Worm (Caenorhabditis elegans) whole organism, L4 larva: Measurements from ENCODE around the gene ttr-18.

Experiments
- D1046.2 ChIP-seq: fragments of 200-800 bp; sonication (Bioruptor generic); IDR thresholded peaks from 2 replicates; pipeline ENCODE4 v1.3.6; 2022; ENCODE audit warnings: missing genetic modification characterization, missing compliant biosample characterization
- F10B5.3 ChIP-seq: sonication (generic microtip); optimal IDR thresholded peaks from 2 replicates; lab custom pipeline; 2016; ENCODE audit warnings: mild to moderate bottlenecking, missing genetic modification characterization, missing compliant biosample characterization
- F26F4.8 ChIP-seq: fragments of 200-800 bp; sonication (Bioruptor generic); conservative IDR thresholded peaks from 2 replicates; pipeline ENCODE4 v1.3.6; 2022; ENCODE audit warnings: missing genetic modification characterization, missing compliant biosample characterization
- F44E2.7 ChIP-seq: fragments of 200-800 bp; sonication (Bioruptor generic); IDR thresholded peaks from 2 replicates; pipeline ENCODE4 v2.1.2; 2022; ENCODE audit warnings: missing genetic modification characterization, missing compliant biosample characterization
- T20F7.1 ChIP-seq: fragments of 200-800 bp; sonication (Bioruptor generic); optimal IDR thresholded peaks from 2 replicates; lab custom pipeline; 2018; ENCODE audit warnings: mild to moderate bottlenecking, missing genetic modification characterization, missing compliant biosample characterization
- Y48G9A.11 ChIP-seq: fragments of 200-800 bp; sonication (Bioruptor generic); IDR thresholded peaks from 2 replicates; pipeline ENCODE4 v1.3.6; 2022; ENCODE audit warnings: missing genetic modification reagents, missing genetic modification characterization, missing compliant biosample characterization
- Y75B8A.6 ChIP-seq: fragments of 200-800 bp; sonication (Bioruptor generic); IDR thresholded peaks from 2 replicates; pipeline ENCODE4 v1.3.6; 2022; ENCODE audit warnings: missing genetic modification reagents, missing genetic modification characterization, missing compliant biosample characterization
- ZK546.5 ChIP-seq, 2 experiments: sonication (generic microtip); optimal IDR thresholded peaks; 2 replicates each; lab custom pipeline; 2017; ENCODE audit warnings: missing biosample characterization in 2 of 2, missing genetic modification characterization in 2 of 2
- aha-1 ChIP-seq: fragments of 150-350 bp; peaks from one replicate; lab custom pipeline; 2014; ENCODE audit warnings: missing biosample characterization, missing genetic modification characterization
- aly-2 ChIP-seq: sonication (generic microtip); optimal IDR thresholded peaks from 2 replicates; lab custom pipeline; 2018; ENCODE audit warnings: missing biosample characterization, missing genetic modification characterization
- ama-1 ChIP-seq: fragments of 150-350 bp; optimal IDR thresholded peaks from 2 replicates; lab custom pipeline; 2014; ENCODE audit warnings: inconsistent platforms, mixed read lengths
- ceh-20 ChIP-seq: fragments of 200-800 bp; sonication (Bioruptor generic); IDR thresholded peaks from 2 replicates; pipeline ENCODE4 v1.3.6; 2022; ENCODE audit warnings: missing genetic modification reagents, missing genetic modification characterization, missing compliant biosample characterization
- ceh-28 ChIP-seq: fragments of 150-350 bp; optimal IDR thresholded peaks from 2 replicates; lab custom pipeline; 2014; ENCODE audit warnings: missing biosample characterization, missing genetic modification reagents, missing genetic modification characterization
- ceh-32 ChIP-seq: sonication (generic microtip); optimal IDR thresholded peaks from 2 replicates; lab custom pipeline; 2016; ENCODE audit warnings: mild to moderate bottlenecking, missing genetic modification characterization, missing compliant biosample characterization; ENCODE audit not compliant: poor library complexity
- ceh-44 ChIP-seq: fragments of 200-800 bp; sonication (Bioruptor generic); IDR thresholded peaks from 2 replicates; pipeline ENCODE4 v1.3.6; 2022; ENCODE audit warnings: missing genetic modification reagents, missing genetic modification characterization, missing compliant biosample characterization
- dmd-6 ChIP-seq: fragments of 200-800 bp; sonication (Bioruptor generic); IDR thresholded peaks from 2 replicates; pipeline ENCODE4 v1.3.6; 2022; ENCODE audit warnings: missing genetic modification reagents, missing genetic modification characterization, missing compliant biosample characterization
- dmd-8 ChIP-seq: fragments of 200-800 bp; sonication (Bioruptor generic); IDR thresholded peaks from 2 replicates; pipeline ENCODE4 v1.3.6; 2022; ENCODE audit warnings: missing genetic modification characterization, missing compliant biosample characterization
- dpl-1 ChIP-seq: fragments of 150-350 bp; optimal IDR thresholded peaks from 2 replicates; lab custom pipeline; 2014; ENCODE audit warnings: missing biosample characterization, missing genetic modification reagents, missing genetic modification characterization
- egl-43 ChIP-seq: fragments of 200-800 bp; sonication (Bioruptor generic); IDR thresholded peaks from 2 replicates; pipeline ENCODE4 v1.3.6; 2022; ENCODE audit warnings: missing genetic modification reagents, missing genetic modification characterization, missing compliant biosample characterization
- fos-1 ChIP-seq: fragments of 150-350 bp; optimal IDR thresholded peaks from 2 replicates; lab custom pipeline; 2014; ENCODE audit warnings: missing biosample characterization, missing genetic modification characterization
- gei-8 ChIP-seq: fragments of 200-800 bp; sonication (Bioruptor generic); optimal IDR thresholded peaks from 2 replicates; lab custom pipeline; 2018; ENCODE audit warnings: mild to moderate bottlenecking, missing genetic modification characterization, missing compliant biosample characterization
- hlh-30 ChIP-seq: sonication (generic microtip); optimal IDR thresholded peaks from 2 replicates; lab custom pipeline; 2017; ENCODE audit warnings: antibody characterized with exemption, mild to moderate bottlenecking, missing genetic modification characterization, missing compliant biosample characterization; ENCODE audit not compliant: insufficient read depth
- jun-1 ChIP-seq: fragments of 150-350 bp; optimal IDR thresholded peaks from 2 replicates; lab custom pipeline; 2014; ENCODE audit warnings: missing biosample characterization, missing genetic modification reagents, missing genetic modification characterization
- lin-1 ChIP-seq: fragments of 200-800 bp; sonication (Bioruptor generic); IDR thresholded peaks from 2 replicates; pipeline ENCODE4 v1.3.6; 2022; ENCODE audit warnings: missing genetic modification reagents, missing genetic modification characterization, missing compliant biosample characterization
- lin-13 ChIP-seq: fragments of 150-350 bp; optimal IDR thresholded peaks from 2 replicates; lab custom pipeline; 2014; ENCODE audit warnings: missing biosample characterization, missing genetic modification reagents, missing genetic modification characterization
- lin-15B ChIP-seq: fragments of 150-350 bp; sonication (generic microtip); optimal IDR thresholded peaks from 3 replicates; lab custom pipeline; 2014; ENCODE audit warnings: missing biosample characterization, missing genetic modification characterization
- lsy-2 ChIP-seq, 2 experiments: fragments of 150-350 bp in 1 of 2; sonication (generic microtip) in 1 of 2; optimal IDR thresholded peaks; 2 replicates each; lab custom pipeline; 2014 to 2017; ENCODE audit warnings: missing biosample characterization in 2 of 2, missing genetic modification characterization in 2 of 2
- mdl-1 ChIP-seq, 2 experiments: fragments of 150-350 bp in 1 of 2; sonication (generic microtip) in 1 of 2; optimal IDR thresholded peaks; 2 replicates each; lab custom pipeline; 2014 to 2017; ENCODE audit warnings: missing biosample characterization in 2 of 2, missing genetic modification characterization in 2 of 2
- mdt-29 ChIP-seq: fragments of 200-800 bp; sonication (Bioruptor generic); IDR thresholded peaks from 2 replicates; pipeline ENCODE4 v1.3.6; 2022; ENCODE audit warnings: missing genetic modification reagents, missing genetic modification characterization, missing compliant biosample characterization
- mep-1 ChIP-seq: fragments of 150-350 bp; sonication (generic microtip); optimal IDR thresholded peaks from 3 replicates; lab custom pipeline; 2014; ENCODE audit warnings: missing biosample characterization, missing genetic modification characterization
- mxl-3 ChIP-seq: fragments of 200-800 bp; sonication (Bioruptor generic); optimal IDR thresholded peaks from 2 replicates; lab custom pipeline; 2018; ENCODE audit warnings: mild to moderate bottlenecking, missing genetic modification characterization, missing compliant biosample characterization
- nhr-25 ChIP-seq: sonication (generic microtip); optimal IDR thresholded peaks from 2 replicates; lab custom pipeline; 2017; ENCODE audit warnings: missing genetic modification characterization, mild to moderate bottlenecking, missing compliant biosample characterization, antibody characterized with exemption, moderate library complexity, borderline replicate concordance; ENCODE audit not compliant: insufficient read depth
- nhr-28 ChIP-seq: fragments of 150-350 bp; optimal IDR thresholded peaks from 2 replicates; lab custom pipeline; 2014; ENCODE audit warnings: missing biosample characterization, missing genetic modification characterization
- nhr-42 ChIP-seq: fragments of 200-800 bp; sonication (Bioruptor generic); IDR thresholded peaks from 2 replicates; pipeline ENCODE4 v1.3.6; 2022; ENCODE audit warnings: missing genetic modification characterization, missing compliant biosample characterization
- nhr-48 ChIP-seq: sonication (generic microtip); optimal IDR thresholded peaks from 2 replicates; lab custom pipeline; 2016; ENCODE audit warnings: mild to moderate bottlenecking, missing genetic modification characterization, missing compliant biosample characterization
- nhr-6 ChIP-seq: fragments of 150-350 bp; optimal IDR thresholded peaks from 2 replicates; lab custom pipeline; 2014; ENCODE audit warnings: missing biosample characterization, missing genetic modification characterization
- nhr-76 ChIP-seq: fragments of 150-350 bp; optimal IDR thresholded peaks from 2 replicates; lab custom pipeline; 2014; ENCODE audit warnings: missing biosample characterization, missing genetic modification characterization
- pqm-1 ChIP-seq: sonication (generic microtip); optimal IDR thresholded peaks from 2 replicates; lab custom pipeline; 2017; ENCODE audit warnings: missing biosample characterization, missing genetic modification characterization
- rbr-2 ChIP-seq: sonication (generic microtip); optimal IDR thresholded peaks from 2 replicates; lab custom pipeline; 2016; ENCODE audit warnings: missing genotype, missing genetic modification characterization, missing compliant biosample characterization
- saeg-2 ChIP-seq: fragments of 200-800 bp; sonication (Bioruptor generic); IDR thresholded peaks from 2 replicates; pipeline ENCODE4 v1.3.6; 2022; ENCODE audit warnings: missing genetic modification reagents, missing genetic modification characterization, missing compliant biosample characterization
- sdz-12 ChIP-seq: fragments of 200-800 bp; sonication (Bioruptor generic); optimal IDR thresholded peaks from 2 replicates; lab custom pipeline; 2018; ENCODE audit warnings: mild to moderate bottlenecking, missing genetic modification characterization, missing compliant biosample characterization
- set-16 ChIP-seq: fragments of 200-800 bp; sonication (Bioruptor generic); IDR thresholded peaks from 2 replicates; pipeline ENCODE4 v1.3.6; 2022; ENCODE audit warnings: missing genetic modification reagents, missing genetic modification characterization, missing compliant biosample characterization
- snpc-4 ChIP-seq: fragments of 150-350 bp; optimal IDR thresholded peaks from 2 replicates; lab custom pipeline; 2014; ENCODE audit warnings: missing biosample characterization, missing genetic modification characterization
- spr-1 ChIP-seq: sonication (generic microtip); optimal IDR thresholded peaks from 2 replicates; lab custom pipeline; 2016; ENCODE audit warnings: mild to moderate bottlenecking, missing genetic modification characterization, missing compliant biosample characterization
- spr-3 ChIP-seq: fragments of 200-800 bp; sonication (Bioruptor generic); optimal IDR thresholded peaks from 2 replicates; lab custom pipeline; 2018; ENCODE audit warnings: mild to moderate bottlenecking, missing genetic modification characterization, missing compliant biosample characterization
- tra-1 ChIP-seq: fragments of 200-800 bp; sonication (Bioruptor generic); IDR thresholded peaks from 2 replicates; pipeline ENCODE4 v1.3.6; 2022; ENCODE audit warnings: missing genetic modification reagents, missing genetic modification characterization, missing compliant biosample characterization
- unc-39 ChIP-seq: sonication (generic microtip); optimal IDR thresholded peaks from 2 replicates; lab custom pipeline; 2017; ENCODE audit warnings: missing biosample characterization, missing genetic modification characterization
- vab-7 ChIP-seq: fragments of 200-800 bp; sonication (Bioruptor generic); IDR thresholded peaks from 2 replicates; pipeline ENCODE4 v1.3.6; 2022; ENCODE audit warnings: missing genetic modification reagents, missing genetic modification characterization, missing compliant biosample characterization
- zfp-3 ChIP-seq: fragments of 200-800 bp; sonication (Bioruptor generic); conservative IDR thresholded peaks from 2 replicates; pipeline ENCODE4 v1.3.6; 2022; ENCODE audit warnings: missing genetic modification reagents, missing genetic modification characterization, missing compliant biosample characterization
- zip-11 ChIP-seq: fragments of 200-800 bp; sonication (Bioruptor generic); IDR thresholded peaks from 2 replicates; pipeline ENCODE4 v1.3.6; 2022; ENCODE audit warnings: missing genetic modification characterization, missing compliant biosample characterization
- zip-2 ChIP-seq: fragments of 150-350 bp; optimal IDR thresholded peaks from 2 replicates; lab custom pipeline; 2014; ENCODE audit warnings: missing biosample characterization, missing genetic modification characterization

ttr-18 gene

ce11 chrII:11495307-11495706 lies 8.8 kb upstream of the ttr-18 start, which contains the start of the genes ooc-3 and B0334.4 (continued):
- TF ChIP-seq lsy-2 (tag; optimal IDR thresholded peaks at IDR 0.05; lab: Kevin White, UChicago) (peak in 1 of 2 experiments; percentile 94), T20F7.1 (GFP tag; lab: Kevin White, UChicago) (no peak), sdz-12 (GFP tag; lab: Kevin White, UChicago) (no peak), ama-1 (lab: Kevin White, UChicago) (no peak)

DNA sequence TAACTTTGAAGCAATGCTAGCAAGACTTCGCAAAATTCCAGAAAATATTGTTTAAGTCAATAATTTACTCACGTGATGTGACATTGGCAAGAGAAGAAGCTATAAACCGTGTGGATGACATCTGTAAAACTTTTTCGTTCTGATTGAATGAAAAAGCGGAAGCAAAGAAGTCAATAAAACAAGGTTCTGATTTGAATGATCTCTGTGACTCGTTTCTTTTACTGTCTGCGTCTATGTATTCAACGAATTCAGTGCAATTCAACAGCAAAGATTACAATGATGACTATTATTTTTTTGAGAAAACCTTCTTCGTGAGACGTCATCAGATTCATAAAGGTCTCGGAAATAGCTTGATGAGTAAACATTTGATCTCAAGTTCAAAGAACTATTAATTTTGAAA lies 6.3 kb upstream of the ttr-18 start, which contains the start of gene hacl-1:
Gene hacl-1, minus strand, starts transcription at position 121 of the 400 bp plus-strand sequence.
- TF ChIP-seq zip-2 (no peak), ceh-32 (tag; lab: Kevin White, UChicago) (no peak), unc-39 (tag; lab: Kevin White, UChicago) (no peak), ZK546.5 (tag; optimal IDR thresholded peaks at IDR 0.05; lab: Kevin White, UChicago) (no peak), mdt-29 (GFP tag; lab: Robert Waterston, UW) (no peak), dmd-8 (no peak), mxl-3 (GFP tag; lab: Kevin White, UChicago) (no peak), Y48G9A.11 (GFP tag; lab: Robert Waterston, UW) (no peak), tra-1 (GFP tag; lab: Robert Waterston, UW) (no peak), lin-1 (GFP tag; lab: Robert Waterston, UW) (no peak), snpc-4 (no peak), nhr-42 (GFP tag; lab: Robert Waterston, UW) (no peak), nhr-28 (tag; lab: Kevin White, UChicago) (peak; percentile 46), gei-8 (GFP tag; lab: Kevin White, UChicago) (no peak), saeg-2 (no peak), T20F7.1 (GFP tag; lab: Kevin White, UChicago) (no peak), F26F4.8 (no peak), F44E2.7 (GFP tag; lab: Robert Waterston, UW) (no peak), rbr-2 (tag; lab: Kevin White, UChicago) (no peak), spr-1 (tag; lab: Kevin White, UChicago) (no peak), F10B5.3 (no peak), dpl-1 (GFP tag; lab: Kevin White, UChicago) (no peak), Y75B8A.6 (GFP tag; lab: Robert Waterston, UW) (no peak), dmd-6 (GFP tag; lab: Robert Waterston, UW) (peak; percentile 64), sdz-12 (GFP tag; lab: Kevin White, UChicago) (no peak), fos-1 (tag; lab: Kevin White, UChicago) (no peak), nhr-48 (tag; lab: Kevin White, UChicago) (peak; percentile 48), aha-1 (peak; percentile 59), set-16 (no peak), aly-2 (tag; lab: Kevin White, UChicago) (no peak), egl-43 (GFP tag; lab: Robert Waterston, UW) (no peak), ceh-28 (tag; lab: Kevin White, UChicago) (no peak), vab-7 (no peak), spr-3 (no peak), ceh-44 (GFP tag; lab: Robert Waterston, UW) (no peak), lin-13 (peak; percentile 15), pqm-1 (no peak), zip-11 (no peak), hlh-30 (tag; lab: Kevin White, UChicago) (peak; percentile 43), nhr-76 (tag; lab: Kevin White, UChicago) (no peak), nhr-25 (peak; percentile 1), jun-1 (tag; lab: Kevin White, UChicago) (peak; percentile 35), mep-1 (tag; lab: Kevin White, UChicago) (peak; percentile 41), nhr-6 (tag; lab: Kevin White, UChicago) (no peak), D1046.2 (GFP tag; lab: Robert Waterston, UW) (no peak), ceh-20 (GFP tag; lab: Robert Waterston, UW) (no peak), mdl-1 (tag; optimal IDR thresholded peaks at IDR 0.05; lab: Kevin White, UChicago) (no peak), lin-15B (tag; lab: Kevin White, UChicago) (no peak), zfp-3 (GFP tag; lab: Robert Waterston, UW) (no peak)
